Fruit fly (Drosophila melanogaster) whole organism, embryonic: Measurements from ENCODE around the gene CG2321.

Source experiments
- Asciz ChIP-seq: fragments of 200-800 bp; sonication (Bioruptor generic); optimal IDR thresholded peaks from 2 replicates; lab custom pipeline; 2017; ENCODE audit warnings: missing biosample characterization, mild to moderate bottlenecking, missing genetic modification characterization, missing genetic modification reagents
- Blimp-1 ChIP-seq: fragments of 200-800 bp; sonication (Bioruptor generic); optimal IDR thresholded peaks from 3 replicates; lab custom pipeline; 2018; ENCODE audit warnings: missing biosample characterization, missing genetic modification characterization, mild to moderate bottlenecking, moderate library complexity, missing genetic modification reagents
- CG10209 ChIP-seq: fragments of 200-800 bp; sonication (Bioruptor generic); optimal IDR thresholded peaks from 3 replicates; lab custom pipeline; 2017; ENCODE audit warnings: missing biosample characterization, mild to moderate bottlenecking, missing genetic modification characterization, missing genetic modification reagents
- CG11695 ChIP-seq: fragments of 200-800 bp; sonication (Bioruptor generic); IDR thresholded peaks from 3 replicates; pipeline ENCODE4 v1.3.6; 2022; ENCODE audit warnings: missing biosample characterization, missing genetic modification characterization
- CG15011 ChIP-seq: fragments of 200-800 bp; sonication (Bioruptor generic); optimal IDR thresholded peaks from 3 replicates; lab custom pipeline; 2018; ENCODE audit warnings: missing biosample characterization, mild to moderate bottlenecking, missing genetic modification characterization
- CG15601 ChIP-seq: fragments of 200-800 bp; sonication (Bioruptor generic); optimal IDR thresholded peaks from 3 replicates; lab custom pipeline; 2019; ENCODE audit warnings: missing biosample characterization, mild to moderate bottlenecking, missing genetic modification characterization, moderate library complexity
- CG15696 ChIP-seq: fragments of 200-800 bp; sonication (Bioruptor generic); optimal IDR thresholded peaks from 2 replicates; lab custom pipeline; 2019; ENCODE audit warnings: missing biosample characterization, mild to moderate bottlenecking, missing genetic modification characterization, moderate library complexity
- CG17829 ChIP-seq: fragments of 200-800 bp; optimal IDR thresholded peaks from 2 replicates; lab custom pipeline; 2019; ENCODE audit warnings: missing biosample characterization, mild to moderate bottlenecking, missing genetic modification characterization, moderate library complexity
- CG30403 ChIP-seq: fragments of 200-800 bp; sonication (Bioruptor generic); optimal IDR thresholded peaks from 3 replicates; lab custom pipeline; 2016; ENCODE audit warnings: missing biosample characterization, missing genetic modification characterization
- CG3163 ChIP-seq: fragments of 200-800 bp; sonication (Bioruptor generic); optimal IDR thresholded peaks from 3 replicates; lab custom pipeline; 2016; ENCODE audit warnings: missing biosample characterization, missing genetic modification characterization
- CG32772 ChIP-seq: fragments of 200-800 bp; sonication (Bioruptor generic); IDR thresholded peaks from 2 replicates; pipeline ENCODE4 v1.3.6; 2022; ENCODE audit warnings: missing biosample characterization, missing genetic modification characterization
- CG33213 ChIP-seq: fragments of 200-800 bp; sonication (Bioruptor generic); optimal IDR thresholded peaks from 3 replicates; lab custom pipeline; 2016; ENCODE audit warnings: missing biosample characterization, missing genetic modification characterization
- CG3726 ChIP-seq: fragments of 200-800 bp; sonication (Bioruptor generic); IDR thresholded peaks from 3 replicates; pipeline ENCODE4, ENCODE4 v1.3.6; 2022; ENCODE audit warnings: missing biosample characterization, missing genetic modification characterization
- CG4854 ChIP-seq: fragments of 200-800 bp; sonication (Bioruptor generic); optimal IDR thresholded peaks from 2 replicates; lab custom pipeline; 2016; ENCODE audit warnings: missing biosample characterization, missing genetic modification characterization, inconsistent platforms
- CG5953 ChIP-seq: fragments of 200-800 bp; sonication (Bioruptor generic); IDR thresholded peaks from 2 replicates; pipeline ENCODE4 v1.3.6; 2022; ENCODE audit warnings: missing biosample characterization, missing genetic modification characterization
- CG6854 ChIP-seq: fragments of 200-800 bp; sonication (Bioruptor generic); optimal IDR thresholded peaks from 3 replicates; lab custom pipeline; 2017; ENCODE audit warnings: missing biosample characterization, mild to moderate bottlenecking, missing genetic modification characterization
- CG7987 ChIP-seq: fragments of 200-800 bp; sonication (Bioruptor generic); optimal IDR thresholded peaks from 2 replicates; lab custom pipeline; 2018; ENCODE audit warnings: missing biosample characterization, mild to moderate bottlenecking, missing genetic modification characterization, moderate library complexity
- CG8944 ChIP-seq: fragments of 200-800 bp; sonication (Bioruptor generic); optimal IDR thresholded peaks from 3 replicates; lab custom pipeline; 2016; ENCODE audit warnings: missing biosample characterization, missing genetic modification characterization
- CG9609 ChIP-seq: fragments of 200-800 bp; sonication (Bioruptor generic); optimal IDR thresholded peaks from 3 replicates; lab custom pipeline; 2016; ENCODE audit warnings: missing biosample characterization, missing genetic modification characterization
- D19A ChIP-seq: fragments of 200-800 bp; optimal IDR thresholded peaks from 3 replicates; lab custom pipeline; 2019; ENCODE audit warnings: missing biosample characterization, mild to moderate bottlenecking, missing genetic modification characterization, moderate library complexity
- Dp ChIP-seq: fragments of 200-800 bp; sonication (Bioruptor generic); optimal IDR thresholded peaks from 2 replicates; lab custom pipeline; 2018; ENCODE audit warnings: missing biosample characterization, mild to moderate bottlenecking, missing genetic modification characterization, moderate library complexity
- Drgx ChIP-seq: fragments of 200-800 bp; sonication (Bioruptor generic); IDR thresholded peaks from 2 replicates; pipeline ENCODE4 v1.3.6; 2022; ENCODE audit warnings: missing biosample characterization, missing genetic modification characterization
- ERR ChIP-seq: fragments of 200-800 bp; sonication (Bioruptor generic); optimal IDR thresholded peaks from 2 replicates; lab custom pipeline; 2016; ENCODE audit warnings: missing biosample characterization, missing genetic modification characterization
- H2.0 ChIP-seq: fragments of 200-800 bp; sonication (Bioruptor generic); IDR thresholded peaks from 2 replicates; pipeline ENCODE4 v1.3.6; 2022; ENCODE audit warnings: missing biosample characterization, missing genetic modification characterization
- HLH3B ChIP-seq: fragments of 200-800 bp; sonication (Bioruptor generic); IDR thresholded peaks from 2 replicates; pipeline ENCODE4 v1.3.6; 2022; ENCODE audit warnings: missing biosample characterization, missing genetic modification characterization
- HmgZ ChIP-seq: fragments of 200-800 bp; sonication (Bioruptor generic); optimal IDR thresholded peaks from 2 replicates; lab custom pipeline; 2018; ENCODE audit warnings: missing biosample characterization, mild to moderate bottlenecking, missing genetic modification characterization
- Hr3 ChIP-seq: fragments of 200-800 bp; sonication (Bioruptor generic); optimal IDR thresholded peaks from 3 replicates; lab custom pipeline; 2016; ENCODE audit warnings: missing biosample characterization, missing genetic modification characterization
- Mad ChIP-seq: fragments of 200-800 bp; sonication (Bioruptor generic); optimal IDR thresholded peaks from 2 replicates; lab custom pipeline; 2016; ENCODE audit warnings: missing biosample characterization, missing genetic modification characterization
- Med ChIP-seq: fragments of 200-800 bp; sonication (Bioruptor generic); peaks from one replicate; lab custom pipeline; 2016; ENCODE audit warnings: missing biosample characterization, missing genetic modification characterization, mild to moderate bottlenecking, inconsistent platforms, moderate library complexity
- NC2α ChIP-seq: fragments of 200-800 bp; sonication (Bioruptor generic); optimal IDR thresholded peaks from 2 replicates; lab custom pipeline; 2016; ENCODE audit warnings: missing biosample characterization, missing genetic modification characterization
- Six4 ChIP-seq: fragments of 200-800 bp; sonication (Bioruptor generic); optimal IDR thresholded peaks from 2 replicates; lab custom pipeline; 2016; ENCODE audit warnings: missing biosample characterization, missing genetic modification characterization
- Xbp1 ChIP-seq: fragments of 200-800 bp; sonication (Bioruptor generic); optimal IDR thresholded peaks from 3 replicates; lab custom pipeline; 2016; ENCODE audit warnings: missing biosample characterization, mild to moderate bottlenecking, missing genetic modification characterization
- YL-1 ChIP-seq: fragments of 200-800 bp; sonication (Bioruptor generic); optimal IDR thresholded peaks from 3 replicates; lab custom pipeline; 2017; ENCODE audit warnings: missing biosample characterization, mild to moderate bottlenecking, missing genetic modification characterization
- abd-A ChIP-seq: fragments of 200-800 bp; sonication (Bioruptor generic); optimal IDR thresholded peaks from 3 replicates; lab custom pipeline; 2019; ENCODE audit warnings: missing biosample characterization, mild to moderate bottlenecking, missing genetic modification characterization, moderate library complexity
- bab2 ChIP-seq: fragments of 200-800 bp; sonication (Bioruptor generic); optimal IDR thresholded peaks from 2 replicates; lab custom pipeline; 2016; ENCODE audit warnings: missing biosample characterization, missing genetic modification characterization
- bbx ChIP-seq: fragments of 200-800 bp; sonication (Bioruptor generic); IDR thresholded peaks from 2 replicates; pipeline ENCODE4 v1.3.6; 2022; ENCODE audit warnings: missing biosample characterization, missing genetic modification characterization; ENCODE audit not compliant: partially characterized antibody
- bowl ChIP-seq: fragments of 200-800 bp; sonication (Bioruptor generic); IDR thresholded peaks from 2 replicates; pipeline ENCODE4 v1.3.6; 2022; ENCODE audit warnings: missing biosample characterization, missing genetic modification characterization
- cg ChIP-seq: fragments of 200-800 bp; sonication (Bioruptor generic); optimal IDR thresholded peaks from 3 replicates; lab custom pipeline; 2019; ENCODE audit warnings: missing biosample characterization, mild to moderate bottlenecking, missing genetic modification characterization, moderate library complexity
- chn ChIP-seq: fragments of 200-800 bp; sonication (Bioruptor generic); optimal IDR thresholded peaks from 2 replicates; lab custom pipeline; 2016; ENCODE audit warnings: missing biosample characterization, missing genetic modification characterization
- kah ChIP-seq: fragments of 200-800 bp; sonication (Bioruptor generic); optimal IDR thresholded peaks from 2 replicates; lab custom pipeline; 2018; ENCODE audit warnings: missing biosample characterization, mild to moderate bottlenecking, missing genetic modification characterization
- kay ChIP-seq: fragments of 200-800 bp; sonication (Bioruptor generic); optimal IDR thresholded peaks from 2 replicates; lab custom pipeline; 2016; ENCODE audit warnings: missing biosample characterization, missing genetic modification characterization
- lbe ChIP-seq: fragments of 200-800 bp; sonication (Bioruptor generic); optimal IDR thresholded peaks from 2 replicates; lab custom pipeline; 2016; ENCODE audit warnings: missing biosample characterization, mild to moderate bottlenecking, missing genetic modification characterization
- prd ChIP-seq, 3 experiments: fragments of >200 bp in 2 of 3; fragments of 200-800 bp in 1 of 3; sonication (Bioruptor generic) in 1 of 3; optimal IDR thresholded peaks in 2 of 3; IDR thresholded peaks in 1 of 3; 2 replicates in 2 of 3; 3 replicates in 1 of 3; pipeline versions ENCODE4 v1.3.6 to Lab custom; 2017 to 2022; ENCODE audit warnings: missing biosample characterization in 1 of 3, missing genetic modification characterization in 1 of 3
- scrt ChIP-seq: fragments of 200-800 bp; sonication (Bioruptor generic); optimal IDR thresholded peaks from 2 replicates; lab custom pipeline; 2018; ENCODE audit warnings: missing biosample characterization, mild to moderate bottlenecking, missing genetic modification characterization, moderate library complexity
- sens ChIP-seq: fragments of 200-800 bp; sonication (Bioruptor generic); peaks from one replicate; lab custom pipeline; 2016; ENCODE audit warnings: missing biosample characterization, missing genetic modification characterization
- shn ChIP-seq: fragments of 200-800 bp; sonication (Bioruptor generic); optimal IDR thresholded peaks from 3 replicates; lab custom pipeline; 2016; ENCODE audit warnings: missing biosample characterization, missing genetic modification characterization
- stc ChIP-seq: fragments of 200-800 bp; sonication (Bioruptor generic); IDR thresholded peaks from 2 replicates; pipeline ENCODE4 v1.3.6; 2022; ENCODE audit warnings: missing biosample characterization, missing genetic modification characterization
- tgo ChIP-seq: fragments of 200-800 bp; sonication (Bioruptor generic); IDR thresholded peaks from 3 replicates; pipeline ENCODE4 v1.3.6; 2022; ENCODE audit warnings: missing biosample characterization, missing genetic modification characterization
- tna ChIP-seq: fragments of 200-800 bp; sonication (Bioruptor generic); IDR thresholded peaks from 2 replicates; pipeline ENCODE4 v1.3.6; 2022; ENCODE audit warnings: missing biosample characterization, missing genetic modification characterization; ENCODE audit not compliant: partially characterized antibody
- wek ChIP-seq: fragments of 200-800 bp; sonication (Bioruptor generic); optimal IDR thresholded peaks from 3 replicates; lab custom pipeline; 2018; ENCODE audit warnings: missing biosample characterization, mild to moderate bottlenecking, missing genetic modification characterization, moderate library complexity
- zfh2 ChIP-seq: fragments of 200-800 bp; sonication (Bioruptor generic); optimal IDR thresholded peaks from 2 replicates; lab custom pipeline; 2016; ENCODE audit warnings: missing biosample characterization, missing genetic modification characterization

The CG2321 gene

dm6 chr3R:29461069-29461468 is 28.0 kb downstream of the CG2321 start (continued):
- TF ChIP-seq stc (GFP tag; lab: Robert Waterston, UW) (no peak), HLH3B (GFP tag; lab: Robert Waterston, UW) (no peak), zfh2 (GFP tag; lab: Kevin White, UChicago) (no peak), CG30403 (no peak), CG5953 (GFP tag; lab: Robert Waterston, UW) (no peak), abd-A (no peak), shn (GFP tag; lab: Kevin White, UChicago) (no peak), scrt (GFP tag; lab: Kevin White, UChicago) (no peak), H2.0 (no peak), CG32772 (GFP tag; lab: Robert Waterston, UW) (0 out of 2 replicates have a peak, but pooled peaks have one; percentile 14), Hr3 (GFP tag; lab: Kevin White, UChicago) (no peak), CG4854 (no peak), Asciz (GFP tag; lab: Kevin White, UChicago) (no peak), CG8944 (GFP tag; lab: Kevin White, UChicago) (no peak), Xbp1 (GFP tag; lab: Kevin White, UChicago) (no peak), Six4 (no peak), CG11695 (0 out of 3 replicates have a peak, but pooled peaks have one; percentile 28), ERR (GFP tag; lab: Kevin White, UChicago) (no peak), HmgZ (tag; lab: Kevin White, UChicago) (no peak), bab2 (GFP tag; lab: Kevin White, UChicago) (no peak), CG9609 (no peak), CG3163 (GFP tag; lab: Kevin White, UChicago) (no peak), sens (GFP tag; lab: Kevin White, UChicago) (no peak), Blimp-1 (GFP tag; lab: Kevin White, UChicago) (no peak), Med (peak; percentile 18), CG6854 (GFP tag; lab: Kevin White, UChicago) (no peak), wek (GFP tag; lab: Kevin White, UChicago) (no peak), kah (GFP tag; lab: Kevin White, UChicago) (no peak), CG15011 (GFP tag; lab: Kevin White, UChicago) (no peak), lbe (no peak), CG15601 (tag; lab: Kevin White, UChicago) (no peak), CG10209 (no peak), cg (GFP tag; lab: Kevin White, UChicago) (no peak), CG7987 (no peak), bbx (GFP tag; lab: Robert Waterston, UW) (no peak), YL-1 (GFP tag; lab: Kevin White, UChicago) (no peak), CG17829 (tag; lab: Kevin White, UChicago) (no peak), CG3726 (GFP tag; lab: Robert Waterston, UW) (0 out of 3 replicates have a peak, but pooled peaks have one; percentile 33), D19A (tag; lab: Kevin White, UChicago) (peak; percentile 24), Drgx (peak; percentile 36; the same call in 1 of the 2 replicates), Dp (GFP tag; lab: Kevin White, UChicago) (no peak), CG15696 (tag; lab: Kevin White, UChicago) (no peak), chn (GFP tag; lab: Kevin White, UChicago) (no peak), bowl (GFP tag; lab: Robert Waterston, UW) (no peak), NC2α (GFP tag; lab: Kevin White, UChicago) (no peak), Mad (no peak), CG33213 (GFP tag; lab: Kevin White, UChicago) (no peak), tgo (GFP tag; lab: Robert Waterston, UW) (no peak), tna (GFP tag; lab: Robert Waterston, UW) (no peak), prd (optimal IDR thresholded peaks at IDR 0.05; lab: Kevin White, UChicago) (no peak), prd (GFP tag; IDR thresholded peaks at IDR 0.05; lab: Robert Waterston, UW) (0 out of 3 replicates have a peak, but pooled peaks have one; percentile 22), kay (GFP tag; lab: Kevin White, UChicago) (no peak)
